Fruit fly (Drosophila melanogaster) Kc167 (cell line): ENCODE data around the gene CG32547.

Source experiments
- Myc ChIP-seq: fragments of >200 bp; optimal IDR thresholded peaks from 2 replicates; lab custom pipeline; 2017; ENCODE audit warnings: missing external identifiers
- Sin3A ChIP-seq: fragments of >200 bp; optimal IDR thresholded peaks from 2 replicates; lab custom pipeline; 2018; ENCODE audit warnings: missing external identifiers
- h ChIP-seq: fragments of >200 bp; optimal IDR thresholded peaks from 3 replicates; lab custom pipeline; 2018; ENCODE audit warnings: missing external identifiers
- insv ChIP-seq: fragments of >200 bp; optimal IDR thresholded peaks from 3 replicates; lab custom pipeline; 2018; ENCODE audit warnings: missing external identifiers
- psq ChIP-seq: fragments of >200 bp; optimal IDR thresholded peaks from 2 replicates; lab custom pipeline; 2017; ENCODE audit warnings: missing external identifiers
- ttk ChIP-seq: sonication (Bioruptor generic); optimal IDR thresholded peaks from 2 replicates; lab custom pipeline; 2017; ENCODE audit warnings: missing external identifiers

CG32547 gene

DNA sequence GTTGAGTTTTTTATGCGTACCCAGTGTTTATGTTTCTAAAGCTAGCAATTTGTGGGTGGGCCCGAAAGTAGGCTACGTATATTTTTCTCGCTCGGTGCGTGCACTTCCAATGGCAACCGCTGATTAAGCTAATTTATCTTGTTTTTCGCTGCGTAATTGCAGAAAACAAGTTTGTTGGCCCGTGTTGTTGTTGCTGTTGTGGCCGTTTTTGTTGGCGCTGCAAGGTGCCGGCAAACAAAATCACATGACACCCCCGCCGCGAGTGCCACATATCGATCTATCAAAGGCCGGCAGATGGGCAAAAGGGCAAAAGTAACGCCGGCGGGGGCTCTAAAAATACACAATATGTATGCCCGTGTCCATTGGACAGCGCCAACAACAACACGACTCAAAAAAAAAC lies 69.8 kb downstream of the CG32547 start:
- TF ChIP-seq h (lab: Kevin White, UChicago) (no peak), Myc (lab: Kevin White, UChicago) (no peak), psq (lab: Kevin White, UChicago) (no peak), Sin3A (lab: Kevin White, UChicago) (no peak), insv (lab: Kevin White, UChicago) (no peak)

DNA sequence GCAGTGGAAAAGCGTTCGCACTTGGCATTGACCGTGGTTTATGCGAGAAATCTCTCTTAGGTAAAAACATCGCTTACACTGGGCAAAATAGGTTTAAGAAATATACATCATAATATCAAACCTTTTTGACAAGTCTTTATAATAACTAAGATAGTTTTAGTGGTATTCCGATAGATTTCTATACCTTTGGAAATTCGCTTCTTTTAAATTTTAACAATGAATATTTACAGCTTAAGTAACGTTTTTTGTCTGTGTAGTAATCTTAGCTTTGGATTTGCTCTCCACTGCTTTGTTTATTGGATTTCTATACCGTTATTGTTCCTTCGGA lies 71.9 kb downstream of the CG32547 start:
- TF ChIP-seq h (lab: Kevin White, UChicago), result no peak
- no peak for TF ChIP-seq insv (lab: Kevin White, UChicago)
- no peak for TF ChIP-seq Myc (lab: Kevin White, UChicago)
- TF ChIP-seq psq (lab: Kevin White, UChicago), result no peak
- TF ChIP-seq ttk (lab: Kevin White, UChicago), result no peak
- TF ChIP-seq Sin3A (lab: Kevin White, UChicago), result no peak

DNA sequence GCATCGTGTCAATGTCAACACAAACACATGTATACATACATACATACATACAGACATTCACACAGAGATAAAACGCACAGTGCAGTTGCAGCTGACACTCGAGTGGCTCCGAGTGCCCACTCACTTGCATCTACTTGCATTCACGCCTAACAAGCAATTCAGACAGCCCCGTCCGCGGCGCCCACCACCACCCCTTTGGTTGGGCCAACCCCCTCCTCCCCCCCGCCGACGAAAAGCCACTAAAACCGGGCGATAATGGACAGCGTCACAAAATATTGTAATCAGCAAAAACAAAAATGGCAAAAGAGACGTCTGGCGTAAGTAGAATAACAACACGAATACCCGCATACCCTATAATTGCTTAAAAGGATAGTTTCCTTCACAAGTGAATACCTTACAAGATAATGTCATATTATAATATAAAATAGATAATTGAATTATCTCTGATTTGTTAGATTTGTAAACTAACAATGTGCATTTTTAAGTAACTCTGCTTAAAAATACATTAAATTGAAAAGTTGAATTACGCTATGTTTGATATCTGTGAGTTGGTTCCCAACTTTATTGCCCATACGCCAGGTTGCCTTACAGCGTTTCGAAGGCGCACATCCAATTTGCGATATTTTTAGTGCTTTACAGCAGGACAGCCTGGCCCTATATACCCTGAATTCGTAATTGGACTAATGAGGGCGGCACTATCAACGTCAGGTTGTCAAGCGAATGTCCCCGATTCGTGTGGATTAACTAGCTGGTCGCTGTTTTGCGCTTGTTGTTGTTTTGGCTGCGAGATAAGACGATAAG lies 72.5 kb downstream of the CG32547 start:
- no peak for TF ChIP-seq insv (lab: Kevin White, UChicago)
- TF ChIP-seq h (lab: Kevin White, UChicago), result no peak
- TF ChIP-seq psq (lab: Kevin White, UChicago), result no peak
- TF ChIP-seq ttk (lab: Kevin White, UChicago), result no peak

dm6 chrX:18405567-18406059 lies 73.7 kb downstream of the CG32547 start:
- TF ChIP-seq psq (lab: Kevin White, UChicago) (no peak), insv (lab: Kevin White, UChicago) (no peak), ttk (lab: Kevin White, UChicago) (no peak), Myc (lab: Kevin White, UChicago) (no peak), h (lab: Kevin White, UChicago) (no peak), Sin3A (lab: Kevin White, UChicago) (no peak)

- TF ChIP-seq ttk (lab: Kevin White, UChicago) (no peak), psq (lab: Kevin White, UChicago) (no peak), Sin3A (lab: Kevin White, UChicago) (no peak), insv (lab: Kevin White, UChicago) (no peak), h (lab: Kevin White, UChicago) (no peak), Myc (lab: Kevin White, UChicago) (no peak)
Observed at dm6 chrX:18404632-18405238, 74.6 kb downstream of the CG32547 start.

- TF ChIP-seq insv (lab: Kevin White, UChicago) (no peak), Myc (lab: Kevin White, UChicago) (no peak), h (lab: Kevin White, UChicago) (no peak), ttk (lab: Kevin White, UChicago) (no peak), psq (lab: Kevin White, UChicago) (no peak), Sin3A (lab: Kevin White, UChicago) (no peak)
Observed at dm6 chrX:18404150-18404631, 75.1 kb downstream of the CG32547 start.

DNA sequence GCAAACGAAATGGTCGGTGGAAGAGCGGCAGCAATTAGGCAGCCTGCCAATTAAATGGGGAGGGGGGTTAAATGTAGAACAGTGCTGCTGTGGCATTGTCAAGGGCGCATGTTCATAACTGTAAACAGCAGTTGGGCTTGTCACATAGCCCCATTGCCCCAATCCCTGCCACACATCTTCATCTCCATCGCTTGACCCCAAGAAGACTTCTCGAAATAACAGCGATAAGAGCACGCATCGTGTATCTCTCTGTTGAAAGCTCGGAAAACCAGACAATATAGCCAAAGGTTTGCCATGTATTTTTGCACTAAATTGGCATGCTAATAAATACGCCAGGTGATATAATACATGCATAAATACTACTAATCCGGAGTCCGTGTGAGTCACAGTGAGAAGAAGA lies 76.7 kb downstream of the CG32547 start:
- TF ChIP-seq psq (lab: Kevin White, UChicago), result no peak

dm6 chrX:18399965-18400364 lies 79.3 kb downstream of the CG32547 start, which contains the start of gene CG34328:
TSS of gene CG34328 (minus strand) at chrX:18400065.
- no peak for TF ChIP-seq insv (lab: Kevin White, UChicago)
- no peak for TF ChIP-seq Myc (lab: Kevin White, UChicago)
- no peak for TF ChIP-seq ttk (lab: Kevin White, UChicago)
- TF ChIP-seq h (lab: Kevin White, UChicago), result no peak
- no peak for TF ChIP-seq psq (lab: Kevin White, UChicago)
- TF ChIP-seq Sin3A (lab: Kevin White, UChicago), result no peak

- no peak for TF ChIP-seq h (lab: Kevin White, UChicago)
- TF ChIP-seq insv (lab: Kevin White, UChicago), result no peak
- TF ChIP-seq Myc (lab: Kevin White, UChicago), result no peak
- no peak for TF ChIP-seq psq (lab: Kevin White, UChicago)
- TF ChIP-seq ttk (lab: Kevin White, UChicago), result no peak
- no peak for TF ChIP-seq Sin3A (lab: Kevin White, UChicago)
Observed at dm6 chrX:18395157-18395556, 84.1 kb downstream of the CG32547 start.
